Fruit fly (Drosophila melanogaster) whole organism, embryonic: ENCODE results near the gene CycC.
A peak's percentile ranks its signal among the peaks of the same experiment; 100 is the strongest.

Experiments used
- Abd-B ChIP-seq: fragments of 200-800 bp; sonication (Bioruptor generic); optimal IDR thresholded peaks from 2 replicates; lab custom pipeline; 2018; ENCODE audit warnings: missing biosample characterization, mild to moderate bottlenecking, missing genetic modification characterization, moderate library complexity
- Aef1 ChIP-seq: fragments of 200-800 bp; sonication (Bioruptor generic); IDR thresholded peaks from 3 replicates; pipeline ENCODE4 v1.3.6; 2022; ENCODE audit warnings: missing biosample characterization, missing genetic modification characterization
- Awh ChIP-seq: fragments of 200-800 bp; sonication (Bioruptor generic); IDR thresholded peaks from 2 replicates; pipeline ENCODE4, ENCODE4 v1.3.6; 2022; ENCODE audit warnings: missing biosample characterization, missing genetic modification characterization
- CG10267 ChIP-seq: fragments of 200-800 bp; sonication (Bioruptor generic); optimal IDR thresholded peaks from 2 replicates; lab custom pipeline; 2018; ENCODE audit warnings: missing biosample characterization, mild to moderate bottlenecking, missing genetic modification characterization, moderate library complexity
- CG10654 ChIP-seq: fragments of 200-800 bp; sonication (Bioruptor generic); optimal IDR thresholded peaks from 2 replicates; lab custom pipeline; 2016; ENCODE audit warnings: missing biosample characterization, missing genetic modification characterization
- CG15514 ChIP-seq: fragments of 200-800 bp; sonication (Bioruptor generic); optimal IDR thresholded peaks from 3 replicates; lab custom pipeline; 2017; ENCODE audit warnings: missing biosample characterization, missing genetic modification characterization, mild to moderate bottlenecking, moderate library complexity, missing genetic modification reagents
- CG16815 ChIP-seq: fragments of 200-800 bp; sonication (Bioruptor generic); optimal IDR thresholded peaks from 3 replicates; lab custom pipeline; 2017; ENCODE audit warnings: missing biosample characterization, mild to moderate bottlenecking, missing genetic modification characterization
- CG1792 ChIP-seq: fragments of 200-800 bp; sonication (Bioruptor generic); optimal IDR thresholded peaks from 2 replicates; lab custom pipeline; 2016; ENCODE audit warnings: missing biosample characterization, missing genetic modification characterization
- CG18011 ChIP-seq: fragments of 200-800 bp; sonication (Bioruptor generic); optimal IDR thresholded peaks from 2 replicates; lab custom pipeline; 2017; ENCODE audit warnings: missing biosample characterization, missing genetic modification characterization, mild to moderate bottlenecking, moderate library complexity, missing genotype
- CG2116 ChIP-seq: fragments of 200-800 bp; sonication (Bioruptor generic); optimal IDR thresholded peaks from 3 replicates; lab custom pipeline; 2018; ENCODE audit warnings: missing biosample characterization, mild to moderate bottlenecking, missing genetic modification characterization
- CG2889 ChIP-seq: fragments of 200-800 bp; sonication (Bioruptor generic); IDR thresholded peaks from 3 replicates; pipeline ENCODE4 v1.3.6; 2022; ENCODE audit warnings: missing biosample characterization, missing genetic modification characterization
- CG30020 ChIP-seq: fragments of 200-800 bp; optimal IDR thresholded peaks from 2 replicates; lab custom pipeline; 2019; ENCODE audit warnings: missing biosample characterization, mild to moderate bottlenecking, missing genetic modification characterization, moderate library complexity
- CG3726 ChIP-seq: fragments of 200-800 bp; sonication (Bioruptor generic); IDR thresholded peaks from 3 replicates; pipeline ENCODE4, ENCODE4 v1.3.6; 2022; ENCODE audit warnings: missing biosample characterization, missing genetic modification characterization
- CG7963 ChIP-seq: fragments of 200-800 bp; sonication (Bioruptor generic); IDR thresholded peaks from 3 replicates; pipeline ENCODE4 v1.3.6; 2022; ENCODE audit warnings: missing biosample characterization, missing genetic modification characterization; ENCODE audit not compliant: partially characterized antibody
- CG8281 ChIP-seq: fragments of 200-800 bp; sonication (Bioruptor generic); optimal IDR thresholded peaks from 2 replicates; lab custom pipeline; 2018; ENCODE audit warnings: missing biosample characterization, mild to moderate bottlenecking, missing genetic modification characterization, moderate library complexity
- CG9876 ChIP-seq: fragments of 200-800 bp; sonication (Bioruptor generic); optimal IDR thresholded peaks from 2 replicates; lab custom pipeline; 2016; ENCODE audit warnings: missing biosample characterization, missing genetic modification characterization
- Dp ChIP-seq: fragments of 200-800 bp; sonication (Bioruptor generic); optimal IDR thresholded peaks from 2 replicates; lab custom pipeline; 2018; ENCODE audit warnings: missing biosample characterization, mild to moderate bottlenecking, missing genetic modification characterization, moderate library complexity
- Dref ChIP-seq: fragments of 200-800 bp; sonication (Bioruptor generic); IDR thresholded peaks from 2 replicates; pipeline ENCODE4 v1.3.6; 2022; ENCODE audit warnings: missing biosample characterization, missing genetic modification characterization
- Ets97D ChIP-seq: fragments of 200-800 bp; sonication (Bioruptor generic); optimal IDR thresholded peaks from 3 replicates; lab custom pipeline; 2016; ENCODE audit warnings: missing biosample characterization, missing genetic modification characterization
- H2.0 ChIP-seq: fragments of 200-800 bp; sonication (Bioruptor generic); IDR thresholded peaks from 2 replicates; pipeline ENCODE4 v1.3.6; 2022; ENCODE audit warnings: missing biosample characterization, missing genetic modification characterization
- Hr78 ChIP-seq, 2 experiments: fragments of 200-800 bp in 1 of 2; fragments of >200 bp in 1 of 2; sonication (Bioruptor generic) in 1 of 2; optimal IDR thresholded peaks; 2 replicates each; lab custom pipeline; 2017 to 2019; ENCODE audit warnings: missing biosample characterization in 2 of 2, missing genetic modification characterization in 2 of 2, mild to moderate bottlenecking in 1 of 2, moderate library complexity in 1 of 2
- Lpt ChIP-seq: fragments of >200 bp; optimal IDR thresholded peaks from 2 replicates; lab custom pipeline; 2018; ENCODE audit warnings: missing biosample characterization, missing genetic modification characterization
- NC2α ChIP-seq: fragments of 200-800 bp; sonication (Bioruptor generic); optimal IDR thresholded peaks from 2 replicates; lab custom pipeline; 2016; ENCODE audit warnings: missing biosample characterization, missing genetic modification characterization
- Opbp ChIP-seq: fragments of 200-800 bp; sonication (Bioruptor generic); IDR thresholded peaks from 3 replicates; pipeline ENCODE4 v1.3.6; 2022; ENCODE audit warnings: missing biosample characterization, missing genetic modification characterization; ENCODE audit not compliant: partially characterized antibody
- Ravus ChIP-seq: fragments of 200-800 bp; sonication (Bioruptor generic); IDR thresholded peaks from 2 replicates; pipeline ENCODE4 v1.3.6; 2022; ENCODE audit warnings: missing biosample characterization, missing genetic modification characterization
- Spps ChIP-seq: fragments of 200-800 bp; sonication (Bioruptor generic); optimal IDR thresholded peaks from 2 replicates; lab custom pipeline; 2018; ENCODE audit warnings: missing biosample characterization, mild to moderate bottlenecking, missing genetic modification characterization
- Sry-β ChIP-seq: fragments of 200-800 bp; sonication (Bioruptor generic); optimal IDR thresholded peaks from 2 replicates; lab custom pipeline; 2018; ENCODE audit warnings: missing biosample characterization, mild to moderate bottlenecking, missing genetic modification characterization, moderate library complexity
- Xbp1 ChIP-seq: fragments of 200-800 bp; sonication (Bioruptor generic); optimal IDR thresholded peaks from 3 replicates; lab custom pipeline; 2016; ENCODE audit warnings: missing biosample characterization, mild to moderate bottlenecking, missing genetic modification characterization
- bowl ChIP-seq: fragments of 200-800 bp; sonication (Bioruptor generic); IDR thresholded peaks from 2 replicates; pipeline ENCODE4 v1.3.6; 2022; ENCODE audit warnings: missing biosample characterization, missing genetic modification characterization
- btn ChIP-seq: fragments of 200-800 bp; sonication (Bioruptor generic); optimal IDR thresholded peaks from 2 replicates; lab custom pipeline; 2016; ENCODE audit warnings: missing biosample characterization, missing genetic modification characterization
- cwo ChIP-seq: fragments of 200-800 bp; sonication (Bioruptor generic); optimal IDR thresholded peaks from 3 replicates; lab custom pipeline; 2017; ENCODE audit warnings: missing biosample characterization, missing genetic modification characterization, mild to moderate bottlenecking, moderate library complexity, missing genetic modification reagents
- dati ChIP-seq: fragments of 200-800 bp; sonication (Bioruptor generic); IDR thresholded peaks from 2 replicates; pipeline ENCODE4 v1.3.6; 2022; ENCODE audit warnings: missing biosample characterization, missing genetic modification characterization
- fd102C ChIP-seq: fragments of 200-800 bp; sonication (Bioruptor generic); optimal IDR thresholded peaks from 2 replicates; lab custom pipeline; 2018; ENCODE audit warnings: missing biosample characterization, mild to moderate bottlenecking, missing genetic modification characterization, moderate library complexity
- gcm2 ChIP-seq: fragments of 200-800 bp; sonication (Bioruptor generic); optimal IDR thresholded peaks from 2 replicates; lab custom pipeline; 2016; ENCODE audit warnings: missing biosample characterization, missing genetic modification characterization
- gem ChIP-seq: fragments of 200-800 bp; sonication (Bioruptor generic); optimal IDR thresholded peaks from 2 replicates; lab custom pipeline; 2019; ENCODE audit warnings: missing biosample characterization, mild to moderate bottlenecking, missing genetic modification characterization, moderate library complexity
- hkb ChIP-seq, 2 experiments: fragments of 200-800 bp in 1 of 2; fragments of >200 bp in 1 of 2; sonication (Bioruptor generic) in 1 of 2; IDR thresholded peaks in 1 of 2; optimal IDR thresholded peaks in 1 of 2; 2 replicates each; pipeline versions ENCODE4 v1.3.6 to Lab custom; 2017 to 2022; ENCODE audit warnings: missing biosample characterization in 1 of 2, missing genetic modification characterization in 1 of 2
- luna ChIP-seq: fragments of 200-800 bp; sonication (Bioruptor generic); optimal IDR thresholded peaks from 2 replicates; lab custom pipeline; 2016; ENCODE audit warnings: missing biosample characterization, missing genetic modification characterization
- oc ChIP-seq: fragments of 200-800 bp; sonication (Bioruptor generic); optimal IDR thresholded peaks from 2 replicates; lab custom pipeline; 2018; ENCODE audit warnings: missing biosample characterization, mild to moderate bottlenecking, missing genetic modification characterization, moderate library complexity
- sd ChIP-seq: fragments of 200-800 bp; sonication (Bioruptor generic); optimal IDR thresholded peaks from 3 replicates; lab custom pipeline; 2018; ENCODE audit warnings: missing biosample characterization, mild to moderate bottlenecking, missing genetic modification characterization, moderate library complexity
- sens ChIP-seq: fragments of 200-800 bp; sonication (Bioruptor generic); peaks from one replicate; lab custom pipeline; 2016; ENCODE audit warnings: missing biosample characterization, missing genetic modification characterization
- sens-2 ChIP-seq: fragments of 200-800 bp; sonication (Bioruptor generic); IDR thresholded peaks from 2 replicates; pipeline ENCODE4 v1.3.6; 2022; ENCODE audit warnings: missing biosample characterization, missing genetic modification characterization
- sima ChIP-seq: fragments of 200-800 bp; sonication (Bioruptor generic); optimal IDR thresholded peaks from 2 replicates; lab custom pipeline; 2016; ENCODE audit warnings: missing biosample characterization, missing genetic modification characterization
- sob ChIP-seq: fragments of 200-800 bp; sonication (Bioruptor generic); IDR thresholded peaks from 2 replicates; pipeline ENCODE4 v1.3.6; 2022; ENCODE audit warnings: missing biosample characterization, missing genetic modification characterization
- sqz ChIP-seq: fragments of 200-800 bp; sonication (Bioruptor generic); optimal IDR thresholded peaks from 3 replicates; lab custom pipeline; 2018; ENCODE audit warnings: missing biosample characterization, mild to moderate bottlenecking, missing genetic modification characterization
- tin ChIP-seq: fragments of 200-800 bp; sonication (Bioruptor generic); optimal IDR thresholded peaks from 3 replicates; lab custom pipeline; 2016; ENCODE audit warnings: missing biosample characterization, missing genetic modification characterization
- trem ChIP-seq: fragments of 200-800 bp; optimal IDR thresholded peaks from 3 replicates; lab custom pipeline; 2019; ENCODE audit warnings: missing biosample characterization, mild to moderate bottlenecking, missing genetic modification characterization, moderate library complexity
- trh ChIP-seq: fragments of 200-800 bp; sonication (Bioruptor generic); optimal IDR thresholded peaks from 2 replicates; lab custom pipeline; 2016; ENCODE audit warnings: missing biosample characterization, missing genetic modification characterization
- tx ChIP-seq: fragments of 200-800 bp; sonication (Bioruptor generic); optimal IDR thresholded peaks from 2 replicates; lab custom pipeline; 2016; ENCODE audit warnings: missing biosample characterization, missing genetic modification characterization
- wor ChIP-seq: fragments of 200-800 bp; sonication (Bioruptor generic); IDR thresholded peaks from 2 replicates; pipeline ENCODE4 v1.3.6; 2022; ENCODE audit warnings: missing biosample characterization, missing genetic modification characterization

Gene CycC

dm6 chr3R:14901408-14902352 lies 11.7 kb upstream of the CycC start, which contains the start of gene RpS5b (continued):
- TF ChIP-seq Ravus (GFP tag; lab: Robert Waterston, UW) (no peak), CG16815 (GFP tag; lab: Kevin White, UChicago) (no peak), Awh (no peak), Opbp (GFP tag; lab: Robert Waterston, UW) (no peak), sens (GFP tag; lab: Kevin White, UChicago) (peak; percentile 65), CG8281 (tag; lab: Kevin White, UChicago) (no peak), Sry-β (GFP tag; lab: Kevin White, UChicago) (no peak), CG18011 (GFP tag; lab: Kevin White, UChicago) (no peak), Dp (GFP tag; lab: Kevin White, UChicago) (peak; percentile 84), CG1792 (GFP tag; lab: Kevin White, UChicago) (no peak), Xbp1 (GFP tag; lab: Kevin White, UChicago) (no peak), CG2889 (no peak), cwo (GFP tag; lab: Kevin White, UChicago) (peak; percentile 32), CG3726 (GFP tag; lab: Robert Waterston, UW) (no peak), sd (tag; lab: Kevin White, UChicago) (no peak), sima (GFP tag; lab: Kevin White, UChicago) (no peak), CG10267 (tag; lab: Kevin White, UChicago) (no peak), NC2α (no peak), oc (tag; lab: Kevin White, UChicago) (no peak), dati (0 out of 2 replicates have a peak, but pooled peaks have one; percentile 1), Abd-B (GFP tag; lab: Kevin White, UChicago) (no peak), CG30020 (tag; lab: Kevin White, UChicago) (no peak), Ets97D (GFP tag; lab: Kevin White, UChicago) (peak; percentile 80), trem (peak; percentile 95), CG2116 (GFP tag; lab: Kevin White, UChicago) (peak; percentile 97), bowl (no peak), tx (GFP tag; lab: Kevin White, UChicago) (no peak), Dref (0 out of 2 replicates have a peak, but pooled peaks have one; percentile 27), btn (GFP tag; lab: Kevin White, UChicago) (no peak), sens-2 (GFP tag; lab: Robert Waterston, UW) (no peak), sob (GFP tag; lab: Robert Waterston, UW) (0 out of 2 replicates have a peak, but pooled peaks have one; percentile 12), hkb (optimal IDR thresholded peaks at IDR 0.05; lab: Kevin White, UChicago) (no peak), hkb (GFP tag; IDR thresholded peaks at IDR 0.05; lab: Robert Waterston, UW) (no peak), luna (GFP tag; lab: Kevin White, UChicago) (no peak), Aef1 (GFP tag; lab: Robert Waterston, UW) (no peak), tin (no peak), CG15514 (GFP tag; lab: Kevin White, UChicago) (peak; percentile 65), CG9876 (GFP tag; lab: Kevin White, UChicago) (no peak), Lpt (GFP tag; lab: Kevin White, UChicago) (no peak), CG10654 (GFP tag; lab: Kevin White, UChicago) (no peak), CG7963 (GFP tag; lab: Robert Waterston, UW) (no peak), gcm2 (GFP tag; lab: Kevin White, UChicago) (no peak), Hr78 (GFP tag; optimal IDR thresholded peaks at IDR 0.05; lab: Kevin White, UChicago) (no peak), wor (GFP tag; lab: Robert Waterston, UW) (no peak), gem (tag; lab: Kevin White, UChicago) (no peak), trh (no peak), H2.0 (GFP tag; lab: Robert Waterston, UW) (no peak), fd102C (GFP tag; lab: Kevin White, UChicago) (no peak), sqz (no peak), Spps (no peak)
